Worm (Caenorhabditis elegans): ENCODE results near the gene mca-3.
"Not testable (repeated sequence)": the region's sequence is repeated elsewhere in the genome, so short reads cannot be mapped to it uniquely, and the experiment has no call there.

The mca-3 gene

ce11 chrIV:3133099-3133817 lies at the start of gene mca-3:
Gene mca-3 (minus strand): TSS chrIV:3133149.
- TF ChIP-seq jun-1 (tag; optimal IDR thresholded peaks at IDR 0.05) (no peak), fkh-10 (GFP tag; optimal IDR thresholded peaks at IDR 0.05) (peak; percentile 36), hmg-11 (tag; optimal IDR thresholded peaks at IDR 0.05) (peak; percentile 26), nfya-1 (tag; optimal IDR thresholded peaks at IDR 0.05; ENCODE audit: insufficient read depth) (peak; percentile 20), ztf-4 (tag; optimal IDR thresholded peaks at IDR 0.05) (no peak), fkh-2 (tag; optimal IDR thresholded peaks at IDR 0.05) (no peak), nhr-43 (tag; optimal IDR thresholded peaks at IDR 0.05; ENCODE audit: poor library complexity, severe bottlenecking) (no peak), pha-4 (tag; optimal IDR thresholded peaks at IDR 0.05) (peak; percentile 23), skn-1 (tag; optimal IDR thresholded peaks at IDR 0.05) (no peak), elt-2 (tag; optimal IDR thresholded peaks at IDR 0.05) (peak; percentile 59), nhr-76 (tag; optimal IDR thresholded peaks at IDR 0.05) (no peak), nhr-12 (tag; optimal IDR thresholded peaks at IDR 0.05) (no peak), pqm-1 (tag; optimal IDR thresholded peaks at IDR 0.05) (peak; percentile 14)

- TF ChIP-seq hmg-11 (tag; optimal IDR thresholded peaks at IDR 0.05) = no peak
- TF ChIP-seq eor-1 (tag; optimal IDR thresholded peaks at IDR 0.05) = no peak
- TF ChIP-seq lin-39 (tag; optimal IDR thresholded peaks at IDR 0.05) = no peak
- TF ChIP-seq mdl-1 (tag; optimal IDR thresholded peaks at IDR 0.05) = no peak
- no peak for TF ChIP-seq nhr-25 (tag; optimal IDR thresholded peaks at IDR 0.05)
- no peak for TF ChIP-seq nhr-12 (tag; optimal IDR thresholded peaks at IDR 0.05)
- no peak for TF ChIP-seq unc-39 (tag; optimal IDR thresholded peaks at IDR 0.05)
- TF ChIP-seq skn-1 (tag; optimal IDR thresholded peaks at IDR 0.05) = no peak
- no peak for TF ChIP-seq nhr-23 (tag; optimal IDR thresholded peaks at IDR 0.05)
- no peak for TF ChIP-seq nfya-1 (tag; optimal IDR thresholded peaks at IDR 0.05; ENCODE audit: insufficient read depth)
- TF ChIP-seq nhr-77 (tag; optimal IDR thresholded peaks at IDR 0.05) = no peak
- TF ChIP-seq snpc-4 (tag; optimal IDR thresholded peaks at IDR 0.05) = no peak
- TF ChIP-seq nhr-67 (tag; optimal IDR thresholded peaks at IDR 0.05) = no peak
These were observed 43.3 kb upstream of the mca-3 start, which contains the start of gene nlp-81 for ce11 chrIV:3176067-3176758. Gene nlp-81 (minus strand): TSS chrIV:3176117.

- not testable (repeated sequence) for TF ChIP-seq mml-1, eor-1, elt-1 (tag; optimal IDR thresholded peaks at IDR 0.05)
These were observed 39.6 kb upstream of the mca-3 start, which contains the start of gene Y67D8B.1 for ce11 chrIV:3172510-3172909. Gene Y67D8B.1 (minus strand): TSS chrIV:3172610.

- TF ChIP-seq sea-2 (GFP tag; optimal IDR thresholded peaks at IDR 0.05) (no peak), nhr-237 (tag; optimal IDR thresholded peaks at IDR 0.05) (no peak), ztf-11 (tag; optimal IDR thresholded peaks at IDR 0.05) (no peak), egl-5 (tag; optimal IDR thresholded peaks at IDR 0.05) (no peak), fos-1 (tag; optimal IDR thresholded peaks at IDR 0.05) (no peak), ZK546.5 (tag; optimal IDR thresholded peaks at IDR 0.05) (no peak), nfya-1 (tag; optimal IDR thresholded peaks at IDR 0.05; ENCODE audit: insufficient read depth) (peak; percentile 29), unc-62 (GFP tag; optimal IDR thresholded peaks at IDR 0.05) (no peak), elt-3 (tag; optimal IDR thresholded peaks at IDR 0.05) (no peak), nhr-77 (tag; optimal IDR thresholded peaks at IDR 0.05) (no peak), elt-1 (tag; optimal IDR thresholded peaks at IDR 0.05) (no peak), snpc-4 (tag; optimal IDR thresholded peaks at IDR 0.05) (no peak), lsy-12 (tag; optimal IDR thresholded peaks at IDR 0.05) (peak; percentile 3), ceh-82 (tag; optimal IDR thresholded peaks at IDR 0.05) (no peak)
These were observed 35.8 kb upstream of the mca-3 start for ce11 chrIV:3168656-3169216.
